Fruit fly (Drosophila melanogaster): ENCODE data around the gene LPCAT.

DNA sequence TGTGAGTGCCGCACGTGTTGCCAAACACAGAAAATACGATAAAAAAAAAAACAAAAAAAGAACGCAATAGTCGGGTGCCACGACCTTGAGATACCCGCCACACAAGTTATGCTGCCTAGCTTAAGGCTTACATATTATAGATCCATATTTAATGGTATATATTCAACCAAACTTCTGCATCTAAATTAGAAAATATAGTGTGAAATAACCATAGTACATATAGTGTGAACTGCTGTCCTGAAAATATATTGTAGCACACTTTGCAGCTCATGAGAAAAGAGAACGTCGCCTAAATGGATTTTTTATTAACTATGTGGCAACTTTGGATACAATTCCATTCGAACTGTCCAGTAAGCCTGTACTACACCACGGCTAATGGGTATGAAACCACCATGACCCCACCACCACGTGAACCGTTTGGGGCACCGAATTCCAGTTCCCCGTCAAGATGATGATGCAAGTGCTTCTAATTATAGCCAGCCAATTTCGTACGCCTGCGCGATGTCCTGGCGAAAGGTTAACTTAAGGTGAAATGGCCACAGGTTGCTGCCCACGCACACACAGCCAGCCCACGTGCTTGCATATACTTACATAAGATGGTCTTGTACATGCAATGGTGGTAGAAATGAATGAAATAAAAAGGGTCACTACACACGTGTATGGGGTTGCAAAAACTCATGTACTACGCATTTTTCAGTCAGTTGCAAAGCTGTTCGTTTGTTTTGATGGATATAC lies 20.5 kb upstream of the LPCAT start:
- TF ChIP-seq CG6808 (GFP tag; optimal IDR thresholded peaks at IDR 0.05), result peak; percentile 3
- peak; percentile 63 for TF ChIP-seq eg (GFP tag; IDR thresholded peaks at IDR 0.05)
- peak; percentile 80 for TF ChIP-seq Eip75B (GFP tag; optimal IDR thresholded peaks at IDR 0.05)
- TF ChIP-seq CG15336 (GFP tag; IDR thresholded peaks at IDR 0.05), result peak; percentile 68
- TF ChIP-seq CG11294 (GFP tag; IDR thresholded peaks at IDR 0.05), result peak; percentile 27; the same call in 1 of the 2 replicates
- no peak for TF ChIP-seq Sox102F (GFP tag; optimal IDR thresholded peaks at IDR 0.05)
- TF ChIP-seq OdsH (GFP tag; optimal IDR thresholded peaks at IDR 0.05), result peak; percentile 72
- TF ChIP-seq CG11762 (GFP tag; optimal IDR thresholded peaks at IDR 0.05; ENCODE audit: insufficient read depth), result peak; percentile 68
- peak; percentile 33 for TF ChIP-seq CG16779 (tag; optimal IDR thresholded peaks at IDR 0.05)
- TF ChIP-seq CG31627 (GFP tag; optimal IDR thresholded peaks at IDR 0.05), result peak; percentile 74
- peak; percentile 63 for TF ChIP-seq CG8632 (GFP tag; optimal IDR thresholded peaks at IDR 0.05)
